Fruit fly (Drosophila melanogaster) whole organism, embryonic: ENCODE data around the gene MsrA.

ENCODE experiments used
- Adf1 ChIP-seq: fragments of 200-800 bp; sonication (Bioruptor generic); IDR thresholded peaks from 2 replicates; pipeline ENCODE4 v1.3.6; 2022; ENCODE audit warnings: missing biosample characterization, missing genetic modification characterization
- Bdp1 ChIP-seq: fragments of 200-800 bp; sonication (Bioruptor generic); optimal IDR thresholded peaks from 3 replicates; lab custom pipeline; 2016; ENCODE audit warnings: missing biosample characterization, missing genetic modification characterization
- C15 ChIP-seq: fragments of 200-800 bp; sonication (Bioruptor generic); IDR thresholded peaks from 3 replicates; pipeline ENCODE4 v1.3.6; 2022; ENCODE audit warnings: missing biosample characterization, missing genetic modification characterization
- CG10209 ChIP-seq: fragments of 200-800 bp; sonication (Bioruptor generic); optimal IDR thresholded peaks from 3 replicates; lab custom pipeline; 2017; ENCODE audit warnings: missing biosample characterization, mild to moderate bottlenecking, missing genetic modification characterization, missing genetic modification reagents
- CG11723 ChIP-seq: fragments of 200-800 bp; sonication (Bioruptor generic); optimal IDR thresholded peaks from 2 replicates; lab custom pipeline; 2017; ENCODE audit warnings: missing biosample characterization, mild to moderate bottlenecking, missing genetic modification characterization
- CG1233 ChIP-seq: fragments of 200-800 bp; sonication (Bioruptor generic); optimal IDR thresholded peaks from 4 replicates; lab custom pipeline; 2018; ENCODE audit warnings: missing biosample characterization, mild to moderate bottlenecking, missing genetic modification characterization
- CG12659 ChIP-seq: fragments of 200-800 bp; sonication (Bioruptor generic); optimal IDR thresholded peaks from 3 replicates; lab custom pipeline; 2017; ENCODE audit warnings: mild to moderate bottlenecking, missing biosample characterization, missing genetic modification reagents, missing genetic modification characterization
- CG1602 ChIP-seq: fragments of 200-800 bp; sonication (Bioruptor generic); optimal IDR thresholded peaks from 3 replicates; lab custom pipeline; 2016; ENCODE audit warnings: missing biosample characterization, missing genetic modification characterization
- CG18262 ChIP-seq: fragments of 200-800 bp; optimal IDR thresholded peaks from 3 replicates; lab custom pipeline; 2019; ENCODE audit warnings: missing biosample characterization, mild to moderate bottlenecking, missing genetic modification characterization, moderate library complexity
- CG30020 ChIP-seq: fragments of 200-800 bp; optimal IDR thresholded peaks from 2 replicates; lab custom pipeline; 2019; ENCODE audit warnings: missing biosample characterization, mild to moderate bottlenecking, missing genetic modification characterization, moderate library complexity
- CG43689 ChIP-seq: fragments of 200-800 bp; sonication (Bioruptor generic); IDR thresholded peaks from 2 replicates; pipeline ENCODE4 v1.3.6; 2022; ENCODE audit warnings: missing biosample characterization, missing genetic modification characterization
- CG4404 ChIP-seq: fragments of 200-800 bp; sonication (Bioruptor generic); IDR thresholded peaks from 2 replicates; pipeline ENCODE4 v1.3.6; 2022; ENCODE audit warnings: missing biosample characterization, missing genetic modification characterization
- CG6813 ChIP-seq: fragments of 200-800 bp; sonication (Bioruptor generic); optimal IDR thresholded peaks from 2 replicates; lab custom pipeline; 2017; ENCODE audit warnings: missing biosample characterization, missing genetic modification characterization, mild to moderate bottlenecking, moderate library complexity, missing genetic modification reagents
- CG6854 ChIP-seq: fragments of 200-800 bp; sonication (Bioruptor generic); optimal IDR thresholded peaks from 3 replicates; lab custom pipeline; 2017; ENCODE audit warnings: missing biosample characterization, mild to moderate bottlenecking, missing genetic modification characterization
- CG7963 ChIP-seq: fragments of 200-800 bp; sonication (Bioruptor generic); IDR thresholded peaks from 3 replicates; pipeline ENCODE4 v1.3.6; 2022; ENCODE audit warnings: missing biosample characterization, missing genetic modification characterization; ENCODE audit not compliant: partially characterized antibody
- CG8944 ChIP-seq: fragments of 200-800 bp; sonication (Bioruptor generic); optimal IDR thresholded peaks from 3 replicates; lab custom pipeline; 2016; ENCODE audit warnings: missing biosample characterization, missing genetic modification characterization
- CoRest ChIP-seq: fragments of 200-800 bp; sonication (Bioruptor generic); optimal IDR thresholded peaks from 3 replicates; lab custom pipeline; 2018; ENCODE audit warnings: missing biosample characterization, mild to moderate bottlenecking, missing genetic modification characterization, moderate library complexity
- CrebB ChIP-seq: fragments of 200-800 bp; sonication (Bioruptor generic); optimal IDR thresholded peaks from 3 replicates; lab custom pipeline; 2018; ENCODE audit warnings: missing biosample characterization, mild to moderate bottlenecking, missing genetic modification characterization
- E2f1 ChIP-seq: fragments of 200-800 bp; sonication (Bioruptor generic); IDR thresholded peaks from 2 replicates; pipeline ENCODE4 v1.3.6; 2022; ENCODE audit warnings: missing biosample characterization, missing genetic modification characterization
- Elba2 ChIP-seq: fragments of 200-800 bp; sonication (Bioruptor generic); optimal IDR thresholded peaks from 3 replicates; lab custom pipeline; 2016; ENCODE audit warnings: missing biosample characterization, missing genetic modification characterization
- GATAe ChIP-seq: fragments of 200-800 bp; sonication (Bioruptor generic); conservative IDR thresholded peaks from 2 replicates; pipeline ENCODE4 v1.3.6; 2022; ENCODE audit warnings: missing biosample characterization, missing genetic modification characterization
- Gsc ChIP-seq: fragments of 200-800 bp; sonication (Bioruptor generic); IDR thresholded peaks from 2 replicates; pipeline ENCODE4 v1.3.6; 2022; ENCODE audit warnings: missing biosample characterization, missing genetic modification characterization
- H15 ChIP-seq: fragments of 200-800 bp; sonication (Bioruptor generic); IDR thresholded peaks from 3 replicates; pipeline ENCODE4 v1.3.6; 2022; ENCODE audit warnings: missing biosample characterization, missing genetic modification characterization
- HmgZ ChIP-seq: fragments of 200-800 bp; sonication (Bioruptor generic); optimal IDR thresholded peaks from 2 replicates; lab custom pipeline; 2018; ENCODE audit warnings: missing biosample characterization, mild to moderate bottlenecking, missing genetic modification characterization
- Hmx ChIP-seq: fragments of 200-800 bp; sonication (Bioruptor generic); optimal IDR thresholded peaks from 2 replicates; lab custom pipeline; 2016; ENCODE audit warnings: missing biosample characterization, missing genetic modification characterization
- Kr ChIP-seq: fragments of 200-800 bp; sonication (Bioruptor generic); optimal IDR thresholded peaks from 2 replicates; lab custom pipeline; 2017; ENCODE audit warnings: missing biosample characterization, mild to moderate bottlenecking, missing genetic modification characterization
- MESR4 ChIP-seq: fragments of 200-800 bp; sonication (Bioruptor generic); optimal IDR thresholded peaks from 2 replicates; lab custom pipeline; 2018; ENCODE audit warnings: missing biosample characterization, mild to moderate bottlenecking, missing genetic modification characterization, moderate library complexity
- Mad ChIP-seq: fragments of 200-800 bp; sonication (Bioruptor generic); optimal IDR thresholded peaks from 2 replicates; lab custom pipeline; 2016; ENCODE audit warnings: missing biosample characterization, missing genetic modification characterization
- Pdp1 ChIP-seq, 2 experiments: fragments of 200-800 bp; sonication (Bioruptor generic); optimal IDR thresholded peaks; 3 replicates each; lab custom pipeline; 2016; ENCODE audit warnings: missing biosample characterization in 2 of 2, missing genetic modification characterization in 2 of 2, mild to moderate bottlenecking in 1 of 2, moderate library complexity in 1 of 2
- Ptx1 ChIP-seq: fragments of 200-800 bp; sonication (Bioruptor generic); IDR thresholded peaks from 2 replicates; pipeline ENCODE4 v1.3.6; 2022; ENCODE audit warnings: missing biosample characterization, missing genetic modification characterization
- TFAM ChIP-seq: fragments of 200-800 bp; sonication (Bioruptor generic); optimal IDR thresholded peaks from 2 replicates; lab custom pipeline; 2017; ENCODE audit warnings: missing biosample characterization, missing genetic modification characterization, inconsistent platforms
- amos ChIP-seq: fragments of 200-800 bp; sonication (Bioruptor generic); IDR thresholded peaks from 2 replicates; pipeline ENCODE4 v1.3.6; 2022; ENCODE audit warnings: missing biosample characterization, missing genetic modification characterization; ENCODE audit not compliant: partially characterized antibody
- br ChIP-seq: fragments of >200 bp; optimal IDR thresholded peaks from 2 replicates; lab custom pipeline; 2017
- btn ChIP-seq: fragments of 200-800 bp; sonication (Bioruptor generic); optimal IDR thresholded peaks from 2 replicates; lab custom pipeline; 2016; ENCODE audit warnings: missing biosample characterization, missing genetic modification characterization
- cato ChIP-seq: fragments of 200-800 bp; sonication (Bioruptor generic); optimal IDR thresholded peaks from 2 replicates; lab custom pipeline; 2016; ENCODE audit warnings: missing biosample characterization, missing genetic modification characterization, borderline replicate concordance
- chn ChIP-seq: fragments of 200-800 bp; sonication (Bioruptor generic); optimal IDR thresholded peaks from 2 replicates; lab custom pipeline; 2016; ENCODE audit warnings: missing biosample characterization, missing genetic modification characterization
- dpn ChIP-seq, 2 experiments: fragments of 200-800 bp; sonication (Bioruptor generic); optimal IDR thresholded peaks; 3 replicates each; lab custom pipeline; 2016; ENCODE audit warnings: missing biosample characterization in 2 of 2, missing genetic modification characterization in 2 of 2
- esg ChIP-seq: fragments of 200-800 bp; sonication (Bioruptor generic); conservative IDR thresholded peaks from 2 replicates; pipeline ENCODE4 v1.3.6; 2022; ENCODE audit warnings: missing biosample characterization, missing genetic modification characterization
- ewg ChIP-seq: fragments of 200-800 bp; sonication (Bioruptor generic); optimal IDR thresholded peaks from 3 replicates; lab custom pipeline; 2017; ENCODE audit warnings: mild to moderate bottlenecking, missing biosample characterization, missing genetic modification reagents, missing genetic modification characterization
- fd102C ChIP-seq: fragments of 200-800 bp; sonication (Bioruptor generic); optimal IDR thresholded peaks from 2 replicates; lab custom pipeline; 2018; ENCODE audit warnings: missing biosample characterization, mild to moderate bottlenecking, missing genetic modification characterization, moderate library complexity
- gro ChIP-seq: fragments of 200-800 bp; sonication (Bioruptor generic); optimal IDR thresholded peaks from 2 replicates; lab custom pipeline; 2016; ENCODE audit warnings: missing biosample characterization, missing genetic modification characterization
- nerfin-1 ChIP-seq: fragments of 200-800 bp; sonication (Bioruptor generic); optimal IDR thresholded peaks from 3 replicates; lab custom pipeline; 2019; ENCODE audit warnings: missing biosample characterization, mild to moderate bottlenecking, missing genetic modification characterization, moderate library complexity
- prd ChIP-seq, 3 experiments: fragments of >200 bp in 2 of 3; fragments of 200-800 bp in 1 of 3; sonication (Bioruptor generic) in 1 of 3; optimal IDR thresholded peaks in 2 of 3; IDR thresholded peaks in 1 of 3; 2 replicates in 2 of 3; 3 replicates in 1 of 3; pipeline versions ENCODE4 v1.3.6 to Lab custom; 2017 to 2022; ENCODE audit warnings: missing biosample characterization in 1 of 3, missing genetic modification characterization in 1 of 3
- psq ChIP-seq: fragments of 200-800 bp; sonication (Bioruptor generic); optimal IDR thresholded peaks from 2 replicates; lab custom pipeline; 2017; ENCODE audit warnings: missing biosample characterization, missing genetic modification characterization
- scrt ChIP-seq: fragments of 200-800 bp; sonication (Bioruptor generic); optimal IDR thresholded peaks from 2 replicates; lab custom pipeline; 2018; ENCODE audit warnings: missing biosample characterization, mild to moderate bottlenecking, missing genetic modification characterization, moderate library complexity
- sens ChIP-seq: fragments of 200-800 bp; sonication (Bioruptor generic); peaks from one replicate; lab custom pipeline; 2016; ENCODE audit warnings: missing biosample characterization, missing genetic modification characterization
- slou ChIP-seq: fragments of 200-800 bp; sonication (Bioruptor generic); optimal IDR thresholded peaks from 3 replicates; lab custom pipeline; 2016; ENCODE audit warnings: missing biosample characterization, missing genetic modification characterization
- so ChIP-seq: fragments of 200-800 bp; sonication (Bioruptor generic); IDR thresholded peaks from 3 replicates; pipeline ENCODE4 v1.3.6; 2022; ENCODE audit warnings: missing biosample characterization, missing genetic modification characterization
- trem ChIP-seq: fragments of 200-800 bp; optimal IDR thresholded peaks from 3 replicates; lab custom pipeline; 2019; ENCODE audit warnings: missing biosample characterization, mild to moderate bottlenecking, missing genetic modification characterization, moderate library complexity
- ttk ChIP-seq: fragments of 200-800 bp; sonication (Bioruptor generic); IDR thresholded peaks from 2 replicates; pipeline ENCODE4 v2.1.2; 2022; ENCODE audit warnings: missing biosample characterization, missing genetic modification characterization
- vfl ChIP-seq: fragments of 200-800 bp; sonication (Bioruptor generic); optimal IDR thresholded peaks from 2 replicates; lab custom pipeline; 2016; ENCODE audit warnings: missing biosample characterization, missing genetic modification characterization
- yki ChIP-seq: fragments of >200 bp; optimal IDR thresholded peaks from 3 replicates; lab custom pipeline; 2018

The MsrA gene

DNA sequence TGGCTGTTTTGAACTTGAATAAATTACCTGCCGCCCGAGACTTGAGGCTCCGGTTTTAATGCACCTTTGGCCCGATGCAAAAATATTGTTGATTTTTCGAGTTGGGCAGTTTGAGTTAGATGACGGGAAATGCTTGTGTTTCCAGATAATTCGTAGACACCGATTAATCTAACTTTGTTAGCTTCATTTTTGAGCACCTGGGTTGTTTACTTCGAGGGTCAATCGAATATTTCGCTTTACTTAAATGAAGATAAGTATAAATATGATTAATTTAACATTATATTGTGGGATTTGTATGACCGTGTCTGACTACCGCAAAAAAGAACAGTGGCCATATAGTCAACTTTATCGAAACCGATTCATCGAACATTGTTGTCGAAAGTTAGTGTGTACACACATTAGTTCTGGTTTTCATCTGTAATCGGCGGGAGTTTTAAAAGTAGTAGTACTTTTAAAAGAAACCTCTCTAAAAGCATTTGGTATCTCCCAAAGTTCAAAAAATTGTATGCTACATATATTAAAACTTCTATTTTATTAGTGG is 13.0 kb downstream of the MsrA start, which contains the start of gene CG7945 (continued):
- TF ChIP-seq E2f1 (GFP tag; lab: Robert Waterston, UW) (no peak), amos (peak; percentile 64; the same call in 1 of the 2 replicates), yki (lab: Kevin White, UChicago) (no peak), so (GFP tag; lab: Robert Waterston, UW) (no peak), cato (GFP tag; lab: Kevin White, UChicago) (no peak), Elba2 (GFP tag; lab: Kevin White, UChicago) (no peak), psq (GFP tag; lab: Kevin White, UChicago) (no peak), MESR4 (GFP tag; lab: Kevin White, UChicago) (peak; percentile 69), H15 (GFP tag; lab: Robert Waterston, UW) (no peak), CG1233 (GFP tag; lab: Kevin White, UChicago) (no peak), GATAe (GFP tag; lab: Robert Waterston, UW) (no peak), CG30020 (peak; percentile 29), Adf1 (GFP tag; lab: Robert Waterston, UW) (no peak), chn (no peak), HmgZ (tag; lab: Kevin White, UChicago) (peak; percentile 69), CG43689 (GFP tag; lab: Robert Waterston, UW) (no peak), fd102C (no peak), ewg (GFP tag; lab: Kevin White, UChicago) (no peak), nerfin-1 (tag; lab: Kevin White, UChicago) (no peak)
- TF ChIP-seq, all 482 proteins: peak for 71

DNA sequence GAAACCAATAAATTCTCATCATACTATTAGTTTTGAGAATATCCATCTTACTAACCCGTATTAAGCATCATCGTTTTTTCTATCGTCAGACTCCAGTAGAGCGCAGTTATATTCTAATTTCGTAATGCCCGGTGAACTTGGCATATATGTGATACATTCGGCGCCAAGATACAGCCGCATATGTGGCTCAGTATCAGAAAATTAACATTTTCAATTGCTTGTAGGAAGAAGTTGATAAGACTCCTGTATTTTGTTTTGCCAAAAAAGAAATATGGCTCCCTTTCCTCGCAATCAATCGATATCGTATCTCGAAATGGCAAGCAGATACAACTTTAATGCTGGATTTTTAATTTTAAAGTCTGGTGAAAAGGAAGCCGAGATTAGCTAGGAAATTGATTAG is 14.3 kb downstream of the MsrA start, which contains the start of gene CG33986:
TSS of gene CG33986 (minus strand) at position 101 of the 400 bp plus-strand sequence.
- TF ChIP-seq CG11723 (no peak), Hmx (no peak), esg (no peak), trem (tag; lab: Kevin White, UChicago) (no peak), CG12659 (GFP tag; lab: Kevin White, UChicago) (no peak), Kr (no peak), Mad (GFP tag; lab: Kevin White, UChicago) (no peak), CG7963 (no peak), Bdp1 (GFP tag; lab: Kevin White, UChicago) (no peak), vfl (GFP tag; lab: Kevin White, UChicago) (no peak), prd (optimal IDR thresholded peaks at IDR 0.05; lab: Kevin White, UChicago) (no peak), prd (GFP tag; IDR thresholded peaks at IDR 0.05; lab: Robert Waterston, UW) (no peak), CG1602 (GFP tag; lab: Kevin White, UChicago) (no peak), Gsc (no peak), btn (no peak), br (no peak), Pdp1 (GFP tag; optimal IDR thresholded peaks at IDR 0.05; lab: Kevin White, UChicago) (no peak), sens (no peak), CrebB (tag; lab: Kevin White, UChicago) (no peak), slou (GFP tag; lab: Kevin White, UChicago) (no peak), TFAM (GFP tag; lab: Kevin White, UChicago) (no peak)

DNA sequence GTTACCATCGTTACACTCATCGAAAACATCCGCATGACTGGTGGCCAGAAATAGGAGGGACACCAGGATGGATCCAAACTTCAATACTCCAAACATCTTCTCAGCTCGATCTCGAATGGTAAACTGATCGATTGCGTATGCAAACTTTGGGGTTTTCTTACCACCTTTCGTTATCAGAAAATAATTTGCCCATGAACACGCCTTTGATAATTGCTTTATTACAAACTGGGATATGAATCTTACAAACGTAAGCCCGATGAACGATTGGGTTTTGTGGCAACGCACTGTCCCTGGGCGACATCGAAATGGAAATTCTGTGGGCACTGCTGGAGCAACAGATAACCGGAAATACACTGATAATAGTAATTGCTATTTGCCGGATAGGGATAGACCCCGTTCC is 15.9 kb downstream of the MsrA start, which contains the start of gene CG33985:
TSS of gene CG33985 (minus strand) at position 101 of the 400 bp plus-strand sequence.
- TF ChIP-seq yki (lab: Kevin White, UChicago) (no peak), gro (no peak), CoRest (tag; lab: Kevin White, UChicago) (no peak), CG6854 (GFP tag; lab: Kevin White, UChicago) (no peak), ttk (no peak), CG8944 (no peak), CG6813 (GFP tag; lab: Kevin White, UChicago) (no peak), CG18262 (tag; lab: Kevin White, UChicago) (no peak), C15 (GFP tag; lab: Robert Waterston, UW) (no peak), CG10209 (GFP tag; lab: Kevin White, UChicago) (no peak), scrt (GFP tag; lab: Kevin White, UChicago) (no peak), Ptx1 (GFP tag; lab: Robert Waterston, UW) (no peak), CG4404 (GFP tag; lab: Robert Waterston, UW) (no peak), dpn (GFP tag; optimal IDR thresholded peaks at IDR 0.05; lab: Kevin White, UChicago) (no peak)
